Fruit fly (Drosophila melanogaster) whole organism, prepupa: Measurements from ENCODE around the gene wls.

Source experiments
- Blimp-1 ChIP-seq: fragments of 200-800 bp; sonication (Bioruptor generic); optimal IDR thresholded peaks from 3 replicates; lab custom pipeline; 2017; ENCODE audit warnings: missing biosample characterization, missing genetic modification characterization, mild to moderate bottlenecking, moderate library complexity, missing genetic modification reagents
- CG10631 ChIP-seq: fragments of 200-800 bp; sonication (Bioruptor generic); optimal IDR thresholded peaks from 2 replicates; lab custom pipeline; 2016; ENCODE audit warnings: missing biosample characterization, missing genetic modification characterization
- CG10669 ChIP-seq: fragments of 200-800 bp; sonication (Bioruptor generic); optimal IDR thresholded peaks from 3 replicates; lab custom pipeline; 2018; ENCODE audit warnings: missing biosample characterization, mild to moderate bottlenecking, missing genetic modification characterization, moderate library complexity
- CG11294 ChIP-seq: fragments of 200-800 bp; sonication (Bioruptor generic); IDR thresholded peaks from 2 replicates; pipeline ENCODE4 v1.3.6; 2022; ENCODE audit warnings: missing biosample characterization, missing genetic modification characterization
- CG11902 ChIP-seq: fragments of 200-800 bp; sonication (Bioruptor generic); optimal IDR thresholded peaks from 3 replicates; lab custom pipeline; 2016; ENCODE audit warnings: missing biosample characterization, missing genetic modification characterization
- CG15336 ChIP-seq: fragments of 200-800 bp; sonication (Bioruptor generic); IDR thresholded peaks from 2 replicates; pipeline ENCODE4 v1.3.6; 2022; ENCODE audit warnings: missing biosample characterization, missing genetic modification characterization
- CG1621 ChIP-seq: fragments of 200-800 bp; sonication (Bioruptor generic); optimal IDR thresholded peaks from 3 replicates; lab custom pipeline; 2018; ENCODE audit warnings: missing biosample characterization, mild to moderate bottlenecking, missing genetic modification characterization
- CG31627 ChIP-seq: fragments of 200-800 bp; sonication (Bioruptor generic); optimal IDR thresholded peaks from 3 replicates; lab custom pipeline; 2016; ENCODE audit warnings: missing biosample characterization, missing genetic modification characterization
- CG34406 ChIP-seq: fragments of 200-800 bp; sonication (Bioruptor generic); optimal IDR thresholded peaks from 3 replicates; lab custom pipeline; 2016; ENCODE audit warnings: missing biosample characterization, missing genetic modification characterization
- CG3919 ChIP-seq: fragments of 200-800 bp; sonication (Bioruptor generic); optimal IDR thresholded peaks from 3 replicates; lab custom pipeline; 2016; ENCODE audit warnings: missing biosample characterization, missing genetic modification characterization
- CG6163 ChIP-seq: fragments of 200-800 bp; sonication (Bioruptor generic); IDR thresholded peaks from 3 replicates; pipeline ENCODE4 v1.3.6; 2022; ENCODE audit warnings: missing biosample characterization, missing genetic modification characterization
- CG6276 ChIP-seq: fragments of 200-800 bp; sonication (Bioruptor generic); optimal IDR thresholded peaks from 2 replicates; lab custom pipeline; 2017; ENCODE audit warnings: missing biosample characterization, mild to moderate bottlenecking, missing genetic modification characterization
- CG6808 ChIP-seq: fragments of 200-800 bp; sonication (Bioruptor generic); optimal IDR thresholded peaks from 3 replicates; lab custom pipeline; 2017; ENCODE audit warnings: missing biosample characterization, missing genetic modification characterization, mild to moderate bottlenecking, moderate library complexity, missing genetic modification reagents
- CG6854 ChIP-seq: fragments of 200-800 bp; sonication (Bioruptor generic); optimal IDR thresholded peaks from 2 replicates; lab custom pipeline; 2017; ENCODE audit warnings: missing biosample characterization, mild to moderate bottlenecking, missing genetic modification characterization
- CG7368 ChIP-seq: fragments of 200-800 bp; sonication (Bioruptor generic); optimal IDR thresholded peaks from 3 replicates; lab custom pipeline; 2016; ENCODE audit warnings: missing biosample characterization, missing genetic modification characterization
- CG8119 ChIP-seq: fragments of 200-800 bp; sonication (Bioruptor generic); IDR thresholded peaks from 3 replicates; pipeline ENCODE4 v1.3.6; 2022; ENCODE audit warnings: missing biosample characterization, missing genetic modification characterization
- CG8319 ChIP-seq: fragments of 200-800 bp; sonication (Bioruptor generic); optimal IDR thresholded peaks from 3 replicates; lab custom pipeline; 2016; ENCODE audit warnings: missing biosample characterization, missing genetic modification characterization
- CG8632 ChIP-seq: fragments of 200-800 bp; sonication (Bioruptor generic); optimal IDR thresholded peaks from 3 replicates; lab custom pipeline; 2016; ENCODE audit warnings: missing biosample characterization, missing genetic modification characterization
- CG9139 ChIP-seq: fragments of 200-800 bp; sonication (Bioruptor generic); optimal IDR thresholded peaks from 3 replicates; lab custom pipeline; 2017; ENCODE audit warnings: missing biosample characterization, mild to moderate bottlenecking, missing genetic modification characterization
- Eip75B ChIP-seq: fragments of 200-800 bp; sonication (Bioruptor generic); optimal IDR thresholded peaks from 3 replicates; lab custom pipeline; 2016; ENCODE audit warnings: missing biosample characterization, missing genetic modification characterization
- Eip78C ChIP-seq: fragments of 200-800 bp; sonication (Bioruptor generic); peaks from one replicate; lab custom pipeline; 2016; ENCODE audit warnings: missing biosample characterization, missing genetic modification characterization
- Eip93F ChIP-seq: fragments of 200-800 bp; sonication (Bioruptor generic); optimal IDR thresholded peaks from 2 replicates; lab custom pipeline; 2016; ENCODE audit warnings: missing biosample characterization, mild to moderate bottlenecking, missing genetic modification characterization
- Ets21C ChIP-seq: fragments of 200-800 bp; sonication (Bioruptor generic); optimal IDR thresholded peaks from 3 replicates; lab custom pipeline; 2016; ENCODE audit warnings: missing biosample characterization, missing genetic modification characterization
- Ets96B ChIP-seq: fragments of 200-800 bp; optimal IDR thresholded peaks from 2 replicates; lab custom pipeline; 2019; ENCODE audit warnings: missing biosample characterization, mild to moderate bottlenecking, missing genetic modification characterization, moderate library complexity
- Gug ChIP-seq: fragments of 200-800 bp; sonication (Bioruptor generic); IDR thresholded peaks from 2 replicates; pipeline ENCODE4 v1.3.6; 2022; ENCODE audit warnings: missing biosample characterization, missing genetic modification characterization
- Hr38 ChIP-seq: sonication (Bioruptor generic); optimal IDR thresholded peaks from 2 replicates; lab custom pipeline; 2016; ENCODE audit warnings: missing biosample characterization, missing genetic modification characterization
- Hr39 ChIP-seq: fragments of 200-800 bp; sonication (Bioruptor generic); optimal IDR thresholded peaks from 2 replicates; lab custom pipeline; 2016; ENCODE audit warnings: missing biosample characterization, missing genetic modification characterization
- Hr4 ChIP-seq: fragments of 200-800 bp; sonication (Bioruptor generic); optimal IDR thresholded peaks from 3 replicates; lab custom pipeline; 2016; ENCODE audit warnings: missing biosample characterization, missing genetic modification characterization
- Lpt ChIP-seq: fragments of 200-800 bp; sonication (Bioruptor generic); optimal IDR thresholded peaks from 3 replicates; lab custom pipeline; 2016; ENCODE audit warnings: missing biosample characterization, missing genetic modification characterization
- Met ChIP-seq: fragments of 200-800 bp; sonication (Bioruptor generic); optimal IDR thresholded peaks from 3 replicates; lab custom pipeline; 2016; ENCODE audit warnings: missing biosample characterization, missing genetic modification characterization
- OdsH ChIP-seq: fragments of 200-800 bp; sonication (Bioruptor generic); optimal IDR thresholded peaks from 3 replicates; lab custom pipeline; 2016; ENCODE audit warnings: missing biosample characterization, missing genetic modification characterization
- Smox ChIP-seq: fragments of 200-800 bp; sonication (Bioruptor generic); optimal IDR thresholded peaks from 3 replicates; lab custom pipeline; 2016; ENCODE audit warnings: missing biosample characterization, missing genetic modification characterization
- Sox102F ChIP-seq: fragments of 200-800 bp; sonication (Bioruptor generic); optimal IDR thresholded peaks from 2 replicates; lab custom pipeline; 2016; ENCODE audit warnings: missing biosample characterization, mild to moderate bottlenecking, missing genetic modification characterization
- Sox15 ChIP-seq: fragments of 200-800 bp; sonication (Bioruptor generic); optimal IDR thresholded peaks from 3 replicates; lab custom pipeline; 2016; ENCODE audit warnings: missing biosample characterization, missing genetic modification characterization
- achi ChIP-seq: fragments of 200-800 bp; sonication (Bioruptor generic); optimal IDR thresholded peaks from 3 replicates; lab custom pipeline; 2016; ENCODE audit warnings: missing biosample characterization, missing genetic modification characterization
- acj6 ChIP-seq: fragments of 200-800 bp; sonication (Bioruptor generic); optimal IDR thresholded peaks from 3 replicates; lab custom pipeline; 2016; ENCODE audit warnings: missing biosample characterization, missing genetic modification characterization
- cyc ChIP-seq: fragments of 200-800 bp; sonication (Bioruptor generic); optimal IDR thresholded peaks from 3 replicates; lab custom pipeline; 2016; ENCODE audit warnings: missing biosample characterization, missing genetic modification characterization
- dac ChIP-seq: fragments of 200-800 bp; sonication (Bioruptor generic); optimal IDR thresholded peaks from 2 replicates; lab custom pipeline; 2017; ENCODE audit warnings: missing biosample characterization, mild to moderate bottlenecking, missing genetic modification characterization
- dsx ChIP-seq: fragments of 200-800 bp; optimal IDR thresholded peaks from 3 replicates; lab custom pipeline; 2019; ENCODE audit warnings: missing biosample characterization, mild to moderate bottlenecking, missing genetic modification characterization, moderate library complexity; ENCODE audit not compliant: poor library complexity, severe bottlenecking
- eg ChIP-seq: fragments of 200-800 bp; sonication (Bioruptor generic); IDR thresholded peaks from 3 replicates; pipeline ENCODE4 v1.3.6; 2022; ENCODE audit warnings: missing biosample characterization, missing genetic modification characterization
- esn ChIP-seq: fragments of 200-800 bp; sonication (Bioruptor generic); optimal IDR thresholded peaks from 2 replicates; lab custom pipeline; 2016; ENCODE audit warnings: missing biosample characterization, mild to moderate bottlenecking, missing genetic modification characterization, moderate library complexity
- fd59A ChIP-seq: fragments of 200-800 bp; sonication (Bioruptor generic); optimal IDR thresholded peaks from 2 replicates; lab custom pipeline; 2017; ENCODE audit warnings: missing biosample characterization, mild to moderate bottlenecking, missing genetic modification characterization, missing genetic modification reagents
- fd85E ChIP-seq: fragments of 200-800 bp; sonication (Bioruptor generic); optimal IDR thresholded peaks from 3 replicates; lab custom pipeline; 2016; ENCODE audit warnings: missing biosample characterization, missing genetic modification characterization
- fkh ChIP-seq: fragments of 200-800 bp; sonication (Bioruptor generic); optimal IDR thresholded peaks from 3 replicates; lab custom pipeline; 2017; ENCODE audit warnings: missing biosample characterization, mild to moderate bottlenecking, missing genetic modification characterization, moderate library complexity
- lz ChIP-seq: fragments of 200-800 bp; sonication (Bioruptor generic); optimal IDR thresholded peaks from 3 replicates; lab custom pipeline; 2016; ENCODE audit warnings: missing biosample characterization, missing genetic modification characterization
- pdm3 ChIP-seq: fragments of 200-800 bp; sonication (Bioruptor generic); optimal IDR thresholded peaks from 3 replicates; lab custom pipeline; 2016; ENCODE audit warnings: missing biosample characterization, missing genetic modification characterization
- salr ChIP-seq, 2 experiments: fragments of 200-800 bp; sonication (Bioruptor generic); optimal IDR thresholded peaks; 3 replicates each; lab custom pipeline; 2016 to 2018; ENCODE audit warnings: missing biosample characterization in 2 of 2, missing genetic modification characterization in 2 of 2, mild to moderate bottlenecking in 1 of 2
- spab ChIP-seq: fragments of 200-800 bp; sonication (Bioruptor generic); optimal IDR thresholded peaks from 2 replicates; lab custom pipeline; 2017; ENCODE audit warnings: missing biosample characterization, mild to moderate bottlenecking, missing genetic modification characterization, missing genetic modification reagents
- svp ChIP-seq: fragments of 200-800 bp; sonication (Bioruptor generic); peaks from one replicate; lab custom pipeline; 2016; ENCODE audit warnings: missing biosample characterization, missing genetic modification characterization
- topi ChIP-seq: fragments of 200-800 bp; sonication (Bioruptor generic); optimal IDR thresholded peaks from 3 replicates; lab custom pipeline; 2016; ENCODE audit warnings: missing biosample characterization, missing genetic modification characterization
- vri ChIP-seq: fragments of 200-800 bp; sonication (Bioruptor generic); optimal IDR thresholded peaks from 3 replicates; lab custom pipeline; 2016; ENCODE audit warnings: missing biosample characterization, mild to moderate bottlenecking, missing genetic modification characterization

The wls gene

dm6 chr3L:11148478-11149251, 20.8 kb downstream of the wls start:
- TF ChIP-seq achi (GFP tag; lab: Kevin White, UChicago) (peak; percentile 73), CG8632 (GFP tag; lab: Kevin White, UChicago) (peak; percentile 37), Sox102F (GFP tag; lab: Kevin White, UChicago) (no peak), CG34406 (peak; percentile 16), spab (GFP tag; lab: Kevin White, UChicago) (peak; percentile 76), CG31627 (GFP tag; lab: Kevin White, UChicago) (no peak), Lpt (GFP tag; lab: Kevin White, UChicago) (peak; percentile 70), CG3919 (GFP tag; lab: Kevin White, UChicago) (peak; percentile 82), Eip75B (GFP tag; lab: Kevin White, UChicago) (peak; percentile 63), CG1621 (peak; percentile 60), dac (GFP tag; lab: Kevin White, UChicago) (no peak), CG8119 (GFP tag; lab: Robert Waterston, UW) (peak; percentile 89), dsx (GFP tag; lab: Kevin White, UChicago) (peak; percentile 82), salr (GFP tag; optimal IDR thresholded peaks at IDR 0.05; lab: Kevin White, UChicago) (peak; percentile 22 to 74), cyc (GFP tag; lab: Kevin White, UChicago) (no peak), CG11294 (0 out of 2 replicates have a peak, but pooled peaks have one; percentile 54), CG6854 (no peak), pdm3 (GFP tag; lab: Kevin White, UChicago) (peak; percentile 57), topi (GFP tag; lab: Kevin White, UChicago) (no peak), CG7368 (GFP tag; lab: Kevin White, UChicago) (peak; percentile 27), vri (GFP tag; lab: Kevin White, UChicago) (no peak), fkh (GFP tag; lab: Kevin White, UChicago) (no peak), lz (GFP tag; lab: Kevin White, UChicago) (no peak), Gug (GFP tag; lab: Robert Waterston, UW) (no peak; the same call in 1 of the 2 replicates), eg (GFP tag; lab: Robert Waterston, UW) (peak; percentile 67; the same call in 2 of the 3 replicates), CG15336 (peak; percentile 87), fd59A (GFP tag; lab: Kevin White, UChicago) (peak; percentile 69), Hr39 (no peak), fd85E (GFP tag; lab: Kevin White, UChicago) (no peak), CG11902 (GFP tag; lab: Kevin White, UChicago) (no peak), svp (GFP tag; lab: Kevin White, UChicago) (no peak), CG10631 (peak; percentile 77), CG8319 (GFP tag; lab: Kevin White, UChicago) (no peak), CG6808 (GFP tag; lab: Kevin White, UChicago) (peak; percentile 84), CG9139 (GFP tag; lab: Kevin White, UChicago) (peak; percentile 62), CG6276 (GFP tag; lab: Kevin White, UChicago) (peak; percentile 69), Smox (GFP tag; lab: Kevin White, UChicago) (no peak), Ets21C (GFP tag; lab: Kevin White, UChicago) (no peak), CG10669 (GFP tag; lab: Kevin White, UChicago) (peak; percentile 85), OdsH (GFP tag; lab: Kevin White, UChicago) (peak; percentile 63), Hr4 (GFP tag; lab: Kevin White, UChicago) (peak; percentile 70), Eip78C (GFP tag; lab: Kevin White, UChicago) (peak; percentile 84), Ets96B (tag; lab: Kevin White, UChicago) (peak; percentile 88), esn (GFP tag; lab: Kevin White, UChicago) (no peak), acj6 (GFP tag; lab: Kevin White, UChicago) (peak; percentile 60), Sox15 (GFP tag; lab: Kevin White, UChicago) (no peak), Met (GFP tag; lab: Kevin White, UChicago) (no peak), Hr38 (GFP tag; lab: Kevin White, UChicago) (no peak), Blimp-1 (GFP tag; lab: Kevin White, UChicago) (no peak), Eip93F (GFP tag; lab: Kevin White, UChicago) (no peak), CG6163 (GFP tag; lab: Robert Waterston, UW) (peak; percentile 85)
